Fruit fly (Drosophila melanogaster) whole organism, embryonic: ENCODE measurements around the gene Vsx1.

Source experiments
- Antp ChIP-seq: fragments of 200-800 bp; sonication (Bioruptor generic); optimal IDR thresholded peaks from 3 replicates; lab custom pipeline; 2016; ENCODE audit warnings: missing biosample characterization, missing genetic modification characterization
- Atf3 ChIP-seq: fragments of 200-800 bp; sonication (Bioruptor generic); optimal IDR thresholded peaks from 3 replicates; lab custom pipeline; 2016; ENCODE audit warnings: missing biosample characterization, missing genetic modification characterization
- Blimp-1 ChIP-seq: fragments of 200-800 bp; sonication (Bioruptor generic); optimal IDR thresholded peaks from 3 replicates; lab custom pipeline; 2018; ENCODE audit warnings: missing biosample characterization, missing genetic modification characterization, mild to moderate bottlenecking, moderate library complexity, missing genetic modification reagents
- CG10274 ChIP-seq: fragments of 200-800 bp; sonication (Bioruptor generic); optimal IDR thresholded peaks from 3 replicates; lab custom pipeline; 2017; ENCODE audit warnings: missing biosample characterization, mild to moderate bottlenecking, missing genetic modification characterization
- CG10959 ChIP-seq: fragments of 200-800 bp; sonication (Bioruptor generic); IDR thresholded peaks from 2 replicates; pipeline ENCODE4 v1.3.6; 2022; ENCODE audit warnings: missing biosample characterization, missing genetic modification characterization
- CG12071 ChIP-seq: fragments of 200-800 bp; sonication (Bioruptor generic); optimal IDR thresholded peaks from 3 replicates; lab custom pipeline; 2018; ENCODE audit warnings: missing biosample characterization, mild to moderate bottlenecking, missing genetic modification characterization
- CG13296 ChIP-seq: fragments of 200-800 bp; sonication (Bioruptor generic); optimal IDR thresholded peaks from 3 replicates; lab custom pipeline; 2018; ENCODE audit warnings: missing biosample characterization, mild to moderate bottlenecking, missing genetic modification characterization
- CG15269 ChIP-seq: fragments of 200-800 bp; sonication (Bioruptor generic); optimal IDR thresholded peaks from 2 replicates; lab custom pipeline; 2018; ENCODE audit warnings: missing biosample characterization, mild to moderate bottlenecking, missing genetic modification characterization, moderate library complexity
- CG1529 ChIP-seq: fragments of 200-800 bp; sonication (Bioruptor generic); optimal IDR thresholded peaks from 3 replicates; lab custom pipeline; 2018; ENCODE audit warnings: missing biosample characterization, missing genetic modification characterization
- CG15479 ChIP-seq: fragments of 200-800 bp; sonication (Bioruptor generic); optimal IDR thresholded peaks from 3 replicates; lab custom pipeline; 2019; ENCODE audit warnings: missing biosample characterization, mild to moderate bottlenecking, missing genetic modification characterization, moderate library complexity
- CG17568 ChIP-seq: fragments of 200-800 bp; sonication (Bioruptor generic); optimal IDR thresholded peaks from 2 replicates; lab custom pipeline; 2018; ENCODE audit warnings: missing biosample characterization, mild to moderate bottlenecking, missing genetic modification characterization, moderate library complexity
- CG17802 ChIP-seq: fragments of 200-800 bp; sonication (Bioruptor generic); optimal IDR thresholded peaks from 2 replicates; lab custom pipeline; 2018; ENCODE audit warnings: missing biosample characterization, mild to moderate bottlenecking, missing genetic modification characterization, moderate library complexity
- CG17912 ChIP-seq: fragments of 200-800 bp; sonication (Bioruptor generic); optimal IDR thresholded peaks from 2 replicates; lab custom pipeline; 2018; ENCODE audit warnings: missing biosample characterization, mild to moderate bottlenecking, missing genetic modification characterization
- CG18262 ChIP-seq: fragments of 200-800 bp; optimal IDR thresholded peaks from 3 replicates; lab custom pipeline; 2019; ENCODE audit warnings: missing biosample characterization, mild to moderate bottlenecking, missing genetic modification characterization, moderate library complexity
- CG18599 ChIP-seq: fragments of 200-800 bp; sonication (Bioruptor generic); optimal IDR thresholded peaks from 3 replicates; lab custom pipeline; 2017; ENCODE audit warnings: missing biosample characterization, missing genetic modification characterization, mild to moderate bottlenecking, moderate library complexity, missing genetic modification reagents
- CG18764 ChIP-seq: fragments of 200-800 bp; sonication (Bioruptor generic); optimal IDR thresholded peaks from 3 replicates; lab custom pipeline; 2016; ENCODE audit warnings: missing biosample characterization, missing genetic modification characterization
- CG2889 ChIP-seq: fragments of 200-800 bp; sonication (Bioruptor generic); IDR thresholded peaks from 3 replicates; pipeline ENCODE4 v1.3.6; 2022; ENCODE audit warnings: missing biosample characterization, missing genetic modification characterization
- CG30020 ChIP-seq: fragments of 200-800 bp; optimal IDR thresholded peaks from 2 replicates; lab custom pipeline; 2019; ENCODE audit warnings: missing biosample characterization, mild to moderate bottlenecking, missing genetic modification characterization, moderate library complexity
- CG34376 ChIP-seq: fragments of 200-800 bp; sonication (Bioruptor generic); optimal IDR thresholded peaks from 2 replicates; lab custom pipeline; 2018; ENCODE audit warnings: missing biosample characterization, mild to moderate bottlenecking, missing genetic modification characterization
- CG6654 ChIP-seq: fragments of 200-800 bp; sonication (Bioruptor generic); optimal IDR thresholded peaks from 2 replicates; lab custom pipeline; 2017; ENCODE audit warnings: missing biosample characterization, mild to moderate bottlenecking, missing genetic modification characterization
- CG6765 ChIP-seq: fragments of 200-800 bp; sonication (Bioruptor generic); optimal IDR thresholded peaks from 3 replicates; lab custom pipeline; 2017; ENCODE audit warnings: missing biosample characterization, mild to moderate bottlenecking, missing genetic modification characterization
- CG7372 ChIP-seq: fragments of 200-800 bp; sonication (Bioruptor generic); IDR thresholded peaks from 2 replicates; pipeline ENCODE4 v1.3.6; 2022; ENCODE audit warnings: missing biosample characterization, missing genetic modification characterization
- CG7987 ChIP-seq: fragments of 200-800 bp; sonication (Bioruptor generic); optimal IDR thresholded peaks from 2 replicates; lab custom pipeline; 2018; ENCODE audit warnings: missing biosample characterization, mild to moderate bottlenecking, missing genetic modification characterization, moderate library complexity
- CTCF ChIP-seq: fragments of 200-800 bp; sonication (Bioruptor generic); optimal IDR thresholded peaks from 2 replicates; lab custom pipeline; 2017; ENCODE audit warnings: missing biosample characterization, mild to moderate bottlenecking, missing genetic modification characterization, moderate library complexity
- D ChIP-seq, 2 experiments: fragments of 200-800 bp in 1 of 2; fragments of >200 bp in 1 of 2; sonication (Bioruptor generic) in 1 of 2; optimal IDR thresholded peaks; 2 replicates in 1 of 2; 3 replicates in 1 of 2; lab custom pipeline; 2017; ENCODE audit warnings: mild to moderate bottlenecking in 1 of 2, missing biosample characterization in 1 of 2, missing genetic modification characterization in 1 of 2, missing genetic modification reagents in 1 of 2
- Ets65A ChIP-seq: fragments of 200-800 bp; sonication (Bioruptor generic); peaks from one replicate; lab custom pipeline; 2016; ENCODE audit warnings: missing biosample characterization, missing genetic modification characterization
- Hey ChIP-seq: fragments of 200-800 bp; sonication (Bioruptor generic); optimal IDR thresholded peaks from 3 replicates; lab custom pipeline; 2018; ENCODE audit warnings: missing biosample characterization, mild to moderate bottlenecking, missing genetic modification characterization
- Hmr ChIP-seq: fragments of 200-800 bp; sonication (Bioruptor generic); optimal IDR thresholded peaks from 3 replicates; lab custom pipeline; 2017; ENCODE audit warnings: mild to moderate bottlenecking, missing biosample characterization, missing genetic modification reagents, missing genetic modification characterization
- Mad ChIP-seq: fragments of 200-800 bp; sonication (Bioruptor generic); optimal IDR thresholded peaks from 2 replicates; lab custom pipeline; 2016; ENCODE audit warnings: missing biosample characterization, missing genetic modification characterization
- Med ChIP-seq: fragments of 200-800 bp; sonication (Bioruptor generic); peaks from one replicate; lab custom pipeline; 2016; ENCODE audit warnings: missing biosample characterization, missing genetic modification characterization, mild to moderate bottlenecking, inconsistent platforms, moderate library complexity
- PHDP ChIP-seq: fragments of 200-800 bp; sonication (Bioruptor generic); optimal IDR thresholded peaks from 3 replicates; lab custom pipeline; 2018; ENCODE audit warnings: missing biosample characterization, mild to moderate bottlenecking, missing genetic modification characterization, moderate library complexity
- Sry-δ ChIP-seq: fragments of 200-800 bp; sonication (Bioruptor generic); optimal IDR thresholded peaks from 2 replicates; lab custom pipeline; 2016; ENCODE audit warnings: missing biosample characterization, missing genetic modification characterization
- aop ChIP-seq: fragments of 200-800 bp; sonication (Bioruptor generic); IDR thresholded peaks from 2 replicates; pipeline ENCODE4 v1.3.6; 2022; ENCODE audit warnings: missing biosample characterization, missing genetic modification characterization
- chn ChIP-seq: fragments of 200-800 bp; sonication (Bioruptor generic); optimal IDR thresholded peaks from 2 replicates; lab custom pipeline; 2016; ENCODE audit warnings: missing biosample characterization, missing genetic modification characterization
- crp ChIP-seq, 2 experiments: fragments of 200-800 bp; sonication (Bioruptor generic); optimal IDR thresholded peaks; 2 replicates in 1 of 2; 3 replicates in 1 of 2; lab custom pipeline; 2017; ENCODE audit warnings: missing biosample characterization in 2 of 2, missing genetic modification characterization in 2 of 2, mild to moderate bottlenecking in 1 of 2, moderate library complexity in 1 of 2
- dm ChIP-seq: fragments of 200-800 bp; sonication (Bioruptor generic); optimal IDR thresholded peaks from 3 replicates; lab custom pipeline; 2016; ENCODE audit warnings: missing biosample characterization, missing genetic modification characterization
- ems ChIP-seq: fragments of 200-800 bp; sonication (Bioruptor generic); optimal IDR thresholded peaks from 3 replicates; lab custom pipeline; 2016; ENCODE audit warnings: missing biosample characterization, missing genetic modification characterization
- fd3F ChIP-seq: fragments of 200-800 bp; sonication (Bioruptor generic); optimal IDR thresholded peaks from 2 replicates; lab custom pipeline; 2018; ENCODE audit warnings: missing biosample characterization, mild to moderate bottlenecking, missing genetic modification characterization, moderate library complexity
- fu2 ChIP-seq: fragments of 200-800 bp; sonication (Bioruptor generic); optimal IDR thresholded peaks from 2 replicates; lab custom pipeline; 2016; ENCODE audit warnings: missing biosample characterization, missing genetic modification characterization
- jigr1 ChIP-seq: fragments of 200-800 bp; sonication (Bioruptor generic); IDR thresholded peaks from 3 replicates; pipeline ENCODE4 v1.3.6; 2022; ENCODE audit warnings: missing biosample characterization, missing genetic modification characterization
- jing ChIP-seq: fragments of 200-800 bp; sonication (Bioruptor generic); optimal IDR thresholded peaks from 2 replicates; lab custom pipeline; 2018; ENCODE audit warnings: missing biosample characterization, mild to moderate bottlenecking, missing genetic modification characterization
- kni ChIP-seq: fragments of 200-800 bp; sonication (Bioruptor generic); optimal IDR thresholded peaks from 3 replicates; lab custom pipeline; 2017; ENCODE audit warnings: mild to moderate bottlenecking, missing biosample characterization, missing genetic modification reagents, missing genetic modification characterization
- lmd ChIP-seq: fragments of 200-800 bp; sonication (Bioruptor generic); IDR thresholded peaks from 2 replicates; pipeline ENCODE4 v1.3.6; 2022; ENCODE audit warnings: missing biosample characterization, missing genetic modification characterization
- pita ChIP-seq: fragments of 200-800 bp; sonication (Bioruptor generic); optimal IDR thresholded peaks from 2 replicates; lab custom pipeline; 2017; ENCODE audit warnings: missing biosample characterization, mild to moderate bottlenecking, missing genetic modification characterization
- prd ChIP-seq, 3 experiments: fragments of >200 bp in 2 of 3; fragments of 200-800 bp in 1 of 3; sonication (Bioruptor generic) in 1 of 3; optimal IDR thresholded peaks in 2 of 3; IDR thresholded peaks in 1 of 3; 2 replicates in 2 of 3; 3 replicates in 1 of 3; pipeline versions ENCODE4 v1.3.6 to Lab custom; 2017 to 2022; ENCODE audit warnings: missing biosample characterization in 1 of 3, missing genetic modification characterization in 1 of 3
- repo ChIP-seq: fragments of 200-800 bp; sonication (Bioruptor generic); optimal IDR thresholded peaks from 2 replicates; lab custom pipeline; 2016; ENCODE audit warnings: missing biosample characterization, missing genetic modification characterization
- slp2 ChIP-seq: fragments of 200-800 bp; sonication (Bioruptor generic); optimal IDR thresholded peaks from 2 replicates; lab custom pipeline; 2016; ENCODE audit warnings: missing biosample characterization, missing genetic modification characterization
- so ChIP-seq: fragments of 200-800 bp; sonication (Bioruptor generic); IDR thresholded peaks from 3 replicates; pipeline ENCODE4 v1.3.6; 2022; ENCODE audit warnings: missing biosample characterization, missing genetic modification characterization
- sob ChIP-seq: fragments of 200-800 bp; sonication (Bioruptor generic); IDR thresholded peaks from 2 replicates; pipeline ENCODE4 v1.3.6; 2022; ENCODE audit warnings: missing biosample characterization, missing genetic modification characterization
- sqz ChIP-seq: fragments of 200-800 bp; sonication (Bioruptor generic); optimal IDR thresholded peaks from 3 replicates; lab custom pipeline; 2018; ENCODE audit warnings: missing biosample characterization, mild to moderate bottlenecking, missing genetic modification characterization
- vvl ChIP-seq: fragments of 200-800 bp; sonication (Bioruptor generic); IDR thresholded peaks from 2 replicates; pipeline ENCODE4 v1.3.6; 2022; ENCODE audit warnings: missing biosample characterization, missing genetic modification characterization

The Vsx1 gene

dm6 chrX:5603009-5603408 is 9.0 kb downstream of the Vsx1 start (continued):
- TF ChIP-seq D (optimal IDR thresholded peaks at IDR 0.05; lab: Kevin White, UChicago) (no peak), D (GFP tag; optimal IDR thresholded peaks at IDR 0.05; lab: Kevin White, UChicago) (no peak), fu2 (GFP tag; lab: Kevin White, UChicago) (no peak), CG17912 (GFP tag; lab: Kevin White, UChicago) (no peak), CG7987 (GFP tag; lab: Kevin White, UChicago) (no peak), CG1529 (GFP tag; lab: Kevin White, UChicago) (no peak), Hmr (GFP tag; lab: Kevin White, UChicago) (no peak), CG15269 (tag; lab: Kevin White, UChicago) (no peak), Med (peak; percentile 52), dm (GFP tag; lab: Kevin White, UChicago) (no peak), CG10274 (GFP tag; lab: Kevin White, UChicago) (no peak), crp (GFP tag; optimal IDR thresholded peaks at IDR 0.05; lab: Kevin White, UChicago) (no peak), CG17568 (GFP tag; lab: Kevin White, UChicago) (no peak), CG13296 (GFP tag; lab: Kevin White, UChicago) (no peak), Ets65A (GFP tag; lab: Kevin White, UChicago) (peak; percentile 27), CG2889 (0 out of 3 replicates have a peak, but pooled peaks have one; percentile 14), sob (GFP tag; lab: Robert Waterston, UW) (no peak), Antp (GFP tag; lab: Kevin White, UChicago) (no peak), CG18262 (tag; lab: Kevin White, UChicago) (no peak), aop (GFP tag; lab: Robert Waterston, UW) (no peak), CG18599 (GFP tag; lab: Kevin White, UChicago) (peak; percentile 4), CG6654 (GFP tag; lab: Kevin White, UChicago) (no peak), CG15479 (GFP tag; lab: Kevin White, UChicago) (no peak), Sry-δ (GFP tag; lab: Kevin White, UChicago) (no peak), Hey (tag; lab: Kevin White, UChicago) (no peak), CG10959 (GFP tag; lab: Robert Waterston, UW) (no peak), PHDP (no peak), ems (GFP tag; lab: Kevin White, UChicago) (no peak), so (GFP tag; lab: Robert Waterston, UW) (no peak), CG7372 (GFP tag; lab: Robert Waterston, UW) (0 out of 2 replicates have a peak, but pooled peaks have one; percentile 10), CG12071 (GFP tag; lab: Kevin White, UChicago) (no peak), Blimp-1 (no peak), kni (GFP tag; lab: Kevin White, UChicago) (no peak), CG6765 (GFP tag; lab: Kevin White, UChicago) (no peak), pita (GFP tag; lab: Kevin White, UChicago) (no peak), Mad (GFP tag; lab: Kevin White, UChicago) (no peak), CG17802 (tag; lab: Kevin White, UChicago) (no peak), jigr1 (GFP tag; lab: Robert Waterston, UW) (no peak), CG34376 (GFP tag; lab: Kevin White, UChicago) (no peak), jing (GFP tag; lab: Kevin White, UChicago) (no peak), CG18764 (GFP tag; lab: Kevin White, UChicago) (no peak), prd (optimal IDR thresholded peaks at IDR 0.05; lab: Kevin White, UChicago) (no peak), prd (GFP tag; IDR thresholded peaks at IDR 0.05; lab: Robert Waterston, UW) (peak; percentile 59; the same call in 2 of the 3 replicates), chn (GFP tag; lab: Kevin White, UChicago) (no peak), sqz (GFP tag; lab: Kevin White, UChicago) (no peak), vvl (no peak), Atf3 (GFP tag; lab: Kevin White, UChicago) (no peak), repo (GFP tag; lab: Kevin White, UChicago) (no peak), fd3F (GFP tag; lab: Kevin White, UChicago) (no peak), CTCF (GFP tag; lab: Kevin White, UChicago) (no peak), CG30020 (no peak), slp2 (GFP tag; lab: Kevin White, UChicago) (no peak), lmd (GFP tag; lab: Robert Waterston, UW) (0 out of 2 replicates have a peak, but pooled peaks have one; percentile 26)
